Worm (Caenorhabditis elegans) whole organism, L2 larva: ENCODE data around the gene C24H10.2.
A peak's percentile ranks its signal among the peaks of the same experiment; 100 is the strongest.

Source experiments
- C34F6.9 ChIP-seq: fragments of 150-350 bp; optimal IDR thresholded peaks from 2 replicates; lab custom pipeline; 2014; ENCODE audit warnings: missing biosample characterization, missing genetic modification characterization
- blmp-1 ChIP-seq: sonication (generic microtip); optimal IDR thresholded peaks from 2 replicates; lab custom pipeline; 2017; ENCODE audit warnings: missing genetic modification characterization, mild to moderate bottlenecking, missing compliant biosample characterization, antibody characterized with exemption, moderate library complexity; ENCODE audit not compliant: insufficient read depth
- ceh-16 ChIP-seq: fragments of 150-350 bp; optimal IDR thresholded peaks from 2 replicates; lab custom pipeline; 2014; ENCODE audit warnings: missing biosample characterization, missing genetic modification characterization
- ceh-82 ChIP-seq: fragments of 150-350 bp; optimal IDR thresholded peaks from 2 replicates; lab custom pipeline; 2014; ENCODE audit warnings: missing biosample characterization, missing genetic modification characterization
- dmd-4 ChIP-seq: sonication (generic microtip); optimal IDR thresholded peaks from 2 replicates; lab custom pipeline; 2017; ENCODE audit warnings: missing biosample characterization, missing genetic modification characterization
- egl-27 ChIP-seq: sonication (generic microtip); optimal IDR thresholded peaks from 3 replicates; lab custom pipeline; 2017; ENCODE audit warnings: missing biosample characterization, missing genetic modification reagents, missing genetic modification characterization
- elt-1 ChIP-seq: fragments of 150-350 bp; optimal IDR thresholded peaks from 2 replicates; lab custom pipeline; 2014; ENCODE audit warnings: missing biosample characterization, missing genetic modification characterization
- elt-3 ChIP-seq: sonication (generic microtip); optimal IDR thresholded peaks from 2 replicates; lab custom pipeline; 2017; ENCODE audit warnings: missing biosample characterization, missing genetic modification characterization
- fos-1 ChIP-seq: fragments of 150-350 bp; optimal IDR thresholded peaks from 2 replicates; lab custom pipeline; 2014; ENCODE audit warnings: missing biosample characterization, missing genetic modification characterization
- lin-13 ChIP-seq: fragments of 150-350 bp; optimal IDR thresholded peaks from 2 replicates; lab custom pipeline; 2014; ENCODE audit warnings: missing biosample characterization, missing genetic modification reagents, missing genetic modification characterization
- lsy-2 ChIP-seq, 2 experiments: fragments of 150-350 bp in 1 of 2; sonication (generic microtip) in 1 of 2; optimal IDR thresholded peaks; 2 replicates each; lab custom pipeline; 2014 to 2017; ENCODE audit warnings: missing biosample characterization in 2 of 2, missing genetic modification characterization in 2 of 2
- mab-5 ChIP-seq: fragments of 150-350 bp; optimal IDR thresholded peaks from 2 replicates; lab custom pipeline; 2014; ENCODE audit warnings: missing biosample characterization, missing genetic modification characterization
- mbf-1 ChIP-seq: sonication (generic microtip); optimal IDR thresholded peaks from 2 replicates; lab custom pipeline; 2017; ENCODE audit warnings: missing biosample characterization, missing genetic modification characterization
- mdl-1 ChIP-seq, 2 experiments: fragments of 150-350 bp in 1 of 2; sonication (generic microtip) in 1 of 2; optimal IDR thresholded peaks; 2 replicates each; lab custom pipeline; 2017; ENCODE audit warnings: missing biosample characterization in 2 of 2, missing genetic modification characterization in 2 of 2
- nhr-11 ChIP-seq: fragments of 150-350 bp; optimal IDR thresholded peaks from 2 replicates; lab custom pipeline; 2014; ENCODE audit warnings: missing biosample characterization, missing genetic modification characterization
- nhr-12 ChIP-seq: fragments of 150-350 bp; optimal IDR thresholded peaks from 2 replicates; lab custom pipeline; 2014; ENCODE audit warnings: missing biosample characterization, missing genetic modification characterization
- nhr-21 ChIP-seq: fragments of 150-350 bp; optimal IDR thresholded peaks from 2 replicates; lab custom pipeline; 2014; ENCODE audit warnings: missing biosample characterization, missing genetic modification characterization
- nhr-23 ChIP-seq: fragments of 150-350 bp; optimal IDR thresholded peaks from 2 replicates; lab custom pipeline; 2014; ENCODE audit warnings: missing biosample characterization, missing genetic modification reagents, missing genetic modification characterization
- nhr-237 ChIP-seq: fragments of 150-350 bp; optimal IDR thresholded peaks from 2 replicates; lab custom pipeline; 2014; ENCODE audit warnings: missing biosample characterization, missing genetic modification characterization
- nhr-25 ChIP-seq: fragments of 150-350 bp; sonication (generic microtip); optimal IDR thresholded peaks from 3 replicates; lab custom pipeline; 2014; ENCODE audit warnings: missing biosample characterization, missing genetic modification characterization
- nhr-6 ChIP-seq: fragments of 150-350 bp; optimal IDR thresholded peaks from 2 replicates; lab custom pipeline; 2014; ENCODE audit warnings: missing biosample characterization, missing genetic modification characterization
- peb-1 ChIP-seq: fragments of 150-350 bp; optimal IDR thresholded peaks from 2 replicates; lab custom pipeline; 2014; ENCODE audit warnings: missing biosample characterization, missing genetic modification characterization
- sem-4 ChIP-seq: fragments of 150-350 bp; optimal IDR thresholded peaks from 2 replicates; lab custom pipeline; 2014; ENCODE audit warnings: missing biosample characterization, missing genetic modification reagents, missing genetic modification characterization
- skn-1 ChIP-seq: sonication (generic microtip); optimal IDR thresholded peaks from 2 replicates; lab custom pipeline; 2017; ENCODE audit warnings: missing biosample characterization, missing genetic modification characterization
- sma-3 ChIP-seq: sonication (generic microtip); optimal IDR thresholded peaks from 2 replicates; lab custom pipeline; 2016; ENCODE audit warnings: missing genetic modification reagents, missing genetic modification characterization, missing compliant biosample characterization
- sma-9 ChIP-seq, 2 experiments: fragments of 150-350 bp in 1 of 2; sonication (generic microtip) in 1 of 2; optimal IDR thresholded peaks; 2 replicates each; lab custom pipeline; 2014 to 2016; ENCODE audit warnings: missing genetic modification characterization in 2 of 2, mild to moderate bottlenecking in 1 of 2, missing biosample characterization in 1 of 2, missing compliant biosample characterization in 1 of 2, missing genetic modification reagents in 1 of 2, moderate library complexity in 1 of 2
- snpc-4 ChIP-seq: fragments of 150-350 bp; optimal IDR thresholded peaks from 2 replicates; lab custom pipeline; 2014; ENCODE audit warnings: missing biosample characterization, missing genetic modification characterization
- unc-39 ChIP-seq: fragments of 150-350 bp; optimal IDR thresholded peaks from 2 replicates; lab custom pipeline; 2014; ENCODE audit warnings: missing biosample characterization, missing genetic modification characterization
- unc-62 ChIP-seq: fragments of 150-350 bp; optimal IDR thresholded peaks from 2 replicates; lab custom pipeline; 2014; ENCODE audit warnings: missing biosample characterization, missing genetic modification reagents, missing genetic modification characterization
- zag-1 ChIP-seq: fragments of 150-350 bp; optimal IDR thresholded peaks from 2 replicates; lab custom pipeline; 2014; ENCODE audit warnings: missing biosample characterization, missing genetic modification characterization
- ztf-1 ChIP-seq: fragments of 200-800 bp; sonication (Bioruptor generic); conservative IDR thresholded peaks from 2 replicates; pipeline ENCODE4 v1.3.6; 2022; ENCODE audit warnings: missing genetic modification characterization, missing compliant biosample characterization
- ztf-11 ChIP-seq: sonication (generic microtip); optimal IDR thresholded peaks from 2 replicates; lab custom pipeline; 2017; ENCODE audit warnings: missing biosample characterization, missing genetic modification characterization

C24H10.2 gene

ce11 chrX:5038812-5039211, 25.6 kb upstream of the C24H10.2 start:
- TF ChIP-seq mbf-1 (tag; lab: Kevin White, UChicago) (no peak), unc-62 (GFP tag; lab: Kevin White, UChicago) (no peak), unc-39 (tag; lab: Kevin White, UChicago) (no peak)

ce11 chrX:5040038-5040437, 24.4 kb upstream of the C24H10.2 start:
- TF ChIP-seq dmd-4 (tag; lab: Kevin White, UChicago) = no peak
- TF ChIP-seq lin-13 (GFP tag; lab: Kevin White, UChicago) = no peak
- TF ChIP-seq egl-27 (tag; lab: Kevin White, UChicago) = no peak
- TF ChIP-seq nhr-237 = no peak
- TF ChIP-seq skn-1 (tag; lab: Kevin White, UChicago) = no peak
- no peak for TF ChIP-seq elt-1 (tag; lab: Kevin White, UChicago)
- TF ChIP-seq, all 48 proteins: peak for 0

- TF ChIP-seq unc-62 (GFP tag; lab: Kevin White, UChicago) (no peak), mdl-1 (tag; optimal IDR thresholded peaks at IDR 0.05; lab: Kevin White, UChicago) (no peak), sma-3 (no peak)
These were observed 20.5 kb upstream of the C24H10.2 start, which contains the start of gene Y64H9A.2 for ce11 chrX:5043887-5044286. Y64H9A.2 (plus strand) TSS chrX:5043976.

- TF ChIP-seq peb-1 (tag; lab: Kevin White, UChicago) (no peak), zag-1 (tag; lab: Kevin White, UChicago) (no peak), nhr-6 (no peak), nhr-23 (tag; lab: Kevin White, UChicago) (no peak), fos-1 (tag; lab: Kevin White, UChicago) (no peak), snpc-4 (tag; lab: Kevin White, UChicago) (no peak), mbf-1 (tag; lab: Kevin White, UChicago) (no peak), mdl-1 (tag; optimal IDR thresholded peaks at IDR 0.05; lab: Kevin White, UChicago) (no peak), sem-4 (no peak), ceh-82 (tag; lab: Kevin White, UChicago) (no peak), ztf-11 (tag; lab: Kevin White, UChicago) (no peak), mab-5 (tag; lab: Kevin White, UChicago) (no peak), lin-13 (GFP tag; lab: Kevin White, UChicago) (no peak), C34F6.9 (tag; lab: Kevin White, UChicago) (no peak), egl-27 (tag; lab: Kevin White, UChicago) (no peak)
These were observed 5.2 kb upstream of the C24H10.2 start, which contains the start of gene C24H10.4 for ce11 chrX:5059163-5059562. C24H10.4 (minus strand) TSS chrX:5059263.

- TF ChIP-seq mdl-1 (tag; optimal IDR thresholded peaks at IDR 0.05; lab: Kevin White, UChicago) (no peak), ceh-16 (tag; lab: Kevin White, UChicago) (no peak), fos-1 (tag; lab: Kevin White, UChicago) (no peak), nhr-11 (no peak), lsy-2 (tag; optimal IDR thresholded peaks at IDR 0.05; lab: Kevin White, UChicago) (no peak), nhr-12 (tag; lab: Kevin White, UChicago) (no peak)
These were observed 3.6 kb upstream of the C24H10.2 start, which contains the start of gene C24H10.3 for ce11 chrX:5060756-5061155. C24H10.3 (plus strand) TSS chrX:5061056.

ce11 chrX:5061763-5062162, 2.6 kb upstream of the C24H10.2 start:
- TF ChIP-seq ceh-16 (tag; lab: Kevin White, UChicago) (peak; percentile 43), ceh-82 (tag; lab: Kevin White, UChicago) (no peak), elt-3 (tag; lab: Kevin White, UChicago) (no peak), elt-1 (tag; lab: Kevin White, UChicago) (peak; percentile 82), ztf-1 (GFP tag; lab: Robert Waterston, UW) (no peak), skn-1 (tag; lab: Kevin White, UChicago) (no peak), snpc-4 (tag; lab: Kevin White, UChicago) (no peak), nhr-21 (tag; lab: Kevin White, UChicago) (no peak), sma-9 (GFP tag; optimal IDR thresholded peaks at IDR 0.05; lab: Kevin White, UChicago) (peak; percentile 36), sma-9 (tag; optimal IDR thresholded peaks at IDR 0.05; lab: Kevin White, UChicago) (no peak), nhr-11 (no peak), nhr-25 (tag; lab: Kevin White, UChicago) (no peak), nhr-237 (no peak), blmp-1 (tag; lab: Kevin White, UChicago) (no peak)
- TF ChIP-seq, all 48 proteins: peak for 3
